Worm (Caenorhabditis elegans) whole organism, L4 larva: ENCODE results near the gene lst-6.
"Not testable (repeated sequence)": the region's sequence is repeated elsewhere in the genome, so short reads cannot be mapped to it uniquely, and the experiment has no call there.

ENCODE experiments used
- D1046.2 ChIP-seq: fragments of 200-800 bp; sonication (Bioruptor generic); IDR thresholded peaks from 2 replicates; pipeline ENCODE4 v1.3.6; 2022; ENCODE audit warnings: missing genetic modification characterization, missing compliant biosample characterization
- F26F4.8 ChIP-seq: fragments of 200-800 bp; sonication (Bioruptor generic); conservative IDR thresholded peaks from 2 replicates; pipeline ENCODE4 v1.3.6; 2022; ENCODE audit warnings: missing genetic modification characterization, missing compliant biosample characterization
- F44E2.7 ChIP-seq: fragments of 200-800 bp; sonication (Bioruptor generic); IDR thresholded peaks from 2 replicates; pipeline ENCODE4 v2.1.2; 2022; ENCODE audit warnings: missing genetic modification characterization, missing compliant biosample characterization
- T26A8.4 ChIP-seq: fragments of 200-800 bp; sonication (Bioruptor generic); IDR thresholded peaks from 2 replicates; pipeline ENCODE4 v1.3.6; 2022; ENCODE audit warnings: missing genetic modification characterization, missing compliant biosample characterization
- Y105C5A.15 ChIP-seq: fragments of 200-800 bp; sonication (Bioruptor generic); IDR thresholded peaks from 2 replicates; pipeline ENCODE4 v1.3.6; 2022; ENCODE audit warnings: missing genetic modification characterization, missing compliant biosample characterization
- Y48G9A.11 ChIP-seq: fragments of 200-800 bp; sonication (Bioruptor generic); IDR thresholded peaks from 2 replicates; pipeline ENCODE4 v1.3.6; 2022; ENCODE audit warnings: missing genetic modification reagents, missing genetic modification characterization, missing compliant biosample characterization
- Y75B8A.6 ChIP-seq: fragments of 200-800 bp; sonication (Bioruptor generic); IDR thresholded peaks from 2 replicates; pipeline ENCODE4 v1.3.6; 2022; ENCODE audit warnings: missing genetic modification reagents, missing genetic modification characterization, missing compliant biosample characterization
- arid-1 ChIP-seq: fragments of 200-800 bp; sonication (Bioruptor generic); conservative IDR thresholded peaks from 2 replicates; pipeline ENCODE4 v1.3.6; 2022; ENCODE audit warnings: missing genetic modification reagents, missing genetic modification characterization, missing compliant biosample characterization
- attf-4 ChIP-seq: sonication (generic microtip); optimal IDR thresholded peaks from 3 replicates; lab custom pipeline; 2017; ENCODE audit warnings: missing biosample characterization, missing genetic modification characterization
- ceh-20 ChIP-seq: fragments of 200-800 bp; sonication (Bioruptor generic); IDR thresholded peaks from 2 replicates; pipeline ENCODE4 v1.3.6; 2022; ENCODE audit warnings: missing genetic modification reagents, missing genetic modification characterization, missing compliant biosample characterization
- cey-2 ChIP-seq: sonication (generic microtip); optimal IDR thresholded peaks from 3 replicates; lab custom pipeline; 2017; ENCODE audit warnings: missing genetic modification characterization, mild to moderate bottlenecking, missing compliant biosample characterization, antibody characterized with exemption, borderline replicate concordance; ENCODE audit not compliant: insufficient read depth
- ctbp-1 ChIP-seq: fragments of 200-800 bp; sonication (Bioruptor generic); IDR thresholded peaks from 2 replicates; pipeline ENCODE4 v1.3.6; 2022; ENCODE audit warnings: missing genetic modification reagents, missing genetic modification characterization, missing compliant biosample characterization
- daf-8 ChIP-seq: fragments of 200-800 bp; sonication (Bioruptor generic); IDR thresholded peaks from 2 replicates; pipeline ENCODE4 v1.3.6; 2022; ENCODE audit warnings: missing genetic modification characterization, missing compliant biosample characterization
- dmd-6 ChIP-seq: fragments of 200-800 bp; sonication (Bioruptor generic); IDR thresholded peaks from 2 replicates; pipeline ENCODE4 v1.3.6; 2022; ENCODE audit warnings: missing genetic modification reagents, missing genetic modification characterization, missing compliant biosample characterization
- dmd-8 ChIP-seq: fragments of 200-800 bp; sonication (Bioruptor generic); IDR thresholded peaks from 2 replicates; pipeline ENCODE4 v1.3.6; 2022; ENCODE audit warnings: missing genetic modification characterization, missing compliant biosample characterization
- dve-1 ChIP-seq: sonication (generic microtip); optimal IDR thresholded peaks from 2 replicates; lab custom pipeline; 2017; ENCODE audit warnings: antibody characterized with exemption, mild to moderate bottlenecking, missing genetic modification characterization, missing compliant biosample characterization; ENCODE audit not compliant: insufficient read depth
- egl-27 ChIP-seq: sonication (generic microtip); optimal IDR thresholded peaks from 3 replicates; lab custom pipeline; 2017; ENCODE audit warnings: missing biosample characterization, missing genetic modification reagents, missing genetic modification characterization
- egl-43 ChIP-seq: fragments of 200-800 bp; sonication (Bioruptor generic); IDR thresholded peaks from 2 replicates; pipeline ENCODE4 v1.3.6; 2022; ENCODE audit warnings: missing genetic modification reagents, missing genetic modification characterization, missing compliant biosample characterization
- fos-1 ChIP-seq: fragments of 150-350 bp; optimal IDR thresholded peaks from 2 replicates; lab custom pipeline; 2014; ENCODE audit warnings: missing biosample characterization, missing genetic modification characterization
- hmg-1.1 ChIP-seq: fragments of 200-800 bp; sonication (Bioruptor generic); IDR thresholded peaks from 2 replicates; pipeline ENCODE4 v1.3.6; 2022; ENCODE audit warnings: missing genetic modification reagents, missing genetic modification characterization, missing compliant biosample characterization
- lim-7 ChIP-seq: fragments of 200-800 bp; sonication (Bioruptor generic); IDR thresholded peaks from 2 replicates; pipeline ENCODE4 v1.3.6; 2022; ENCODE audit warnings: missing genetic modification characterization, missing compliant biosample characterization
- lin-1 ChIP-seq: fragments of 200-800 bp; sonication (Bioruptor generic); IDR thresholded peaks from 2 replicates; pipeline ENCODE4 v1.3.6; 2022; ENCODE audit warnings: missing genetic modification reagents, missing genetic modification characterization, missing compliant biosample characterization
- lin-29 ChIP-seq: fragments of 200-800 bp; sonication (Bioruptor generic); IDR thresholded peaks from 2 replicates; pipeline ENCODE4 v1.3.6; 2022; ENCODE audit warnings: missing genetic modification reagents, missing genetic modification characterization, missing compliant biosample characterization
- lin-38 ChIP-seq: fragments of 200-800 bp; sonication (Bioruptor generic); IDR thresholded peaks from 2 replicates; pipeline ENCODE4 v1.3.6; 2022; ENCODE audit warnings: missing genetic modification reagents, missing genetic modification characterization, missing compliant biosample characterization
- madf-5 ChIP-seq, 2 experiments: fragments of 200-800 bp; sonication (Bioruptor generic); IDR thresholded peaks; 2 replicates each; pipeline ENCODE4 v1.3.6; 2022; ENCODE audit warnings: missing compliant biosample characterization in 2 of 2, missing genetic modification characterization in 2 of 2
- mdt-29 ChIP-seq: fragments of 200-800 bp; sonication (Bioruptor generic); IDR thresholded peaks from 2 replicates; pipeline ENCODE4 v1.3.6; 2022; ENCODE audit warnings: missing genetic modification reagents, missing genetic modification characterization, missing compliant biosample characterization
- mes-2 ChIP-seq: sonication (generic microtip); optimal IDR thresholded peaks from 2 replicates; lab custom pipeline; 2016; ENCODE audit warnings: missing genotype, mild to moderate bottlenecking, missing genetic modification characterization, missing compliant biosample characterization; ENCODE audit not compliant: poor library complexity, severe bottlenecking
- mxl-3 ChIP-seq: fragments of 200-800 bp; sonication (Bioruptor generic); optimal IDR thresholded peaks from 2 replicates; lab custom pipeline; 2018; ENCODE audit warnings: mild to moderate bottlenecking, missing genetic modification characterization, missing compliant biosample characterization
- nhr-41 ChIP-seq: fragments of 200-800 bp; sonication (Bioruptor generic); IDR thresholded peaks from 2 replicates; pipeline ENCODE4 v1.3.6; 2022; ENCODE audit warnings: missing genetic modification reagents, missing genetic modification characterization, missing compliant biosample characterization
- nhr-42 ChIP-seq: fragments of 200-800 bp; sonication (Bioruptor generic); IDR thresholded peaks from 2 replicates; pipeline ENCODE4 v1.3.6; 2022; ENCODE audit warnings: missing genetic modification characterization, missing compliant biosample characterization
- nhr-48 ChIP-seq: sonication (generic microtip); optimal IDR thresholded peaks from 2 replicates; lab custom pipeline; 2016; ENCODE audit warnings: mild to moderate bottlenecking, missing genetic modification characterization, missing compliant biosample characterization
- pha-4 ChIP-seq, 2 experiments: fragments of 150-350 bp in 1 of 2; fragments of 200-800 bp in 1 of 2; sonication (Bioruptor generic) in 1 of 2; IDR thresholded peaks in 1 of 2; optimal IDR thresholded peaks in 1 of 2; 2 replicates each; pipeline versions ENCODE4 v1.3.6 to Lab custom; 2014 to 2022; ENCODE audit warnings: missing genetic modification characterization in 2 of 2, missing genetic modification reagents in 2 of 2, missing biosample characterization in 1 of 2, missing compliant biosample characterization in 1 of 2
- php-3 ChIP-seq: fragments of 200-800 bp; sonication (Bioruptor generic); IDR thresholded peaks from 2 replicates; pipeline ENCODE4 v1.3.6; 2022; ENCODE audit warnings: missing genetic modification reagents, missing genetic modification characterization, missing compliant biosample characterization
- saeg-2 ChIP-seq: fragments of 200-800 bp; sonication (Bioruptor generic); IDR thresholded peaks from 2 replicates; pipeline ENCODE4 v1.3.6; 2022; ENCODE audit warnings: missing genetic modification reagents, missing genetic modification characterization, missing compliant biosample characterization
- sdz-12 ChIP-seq: fragments of 200-800 bp; sonication (Bioruptor generic); optimal IDR thresholded peaks from 2 replicates; lab custom pipeline; 2018; ENCODE audit warnings: mild to moderate bottlenecking, missing genetic modification characterization, missing compliant biosample characterization
- set-16 ChIP-seq: fragments of 200-800 bp; sonication (Bioruptor generic); IDR thresholded peaks from 2 replicates; pipeline ENCODE4 v1.3.6; 2022; ENCODE audit warnings: missing genetic modification reagents, missing genetic modification characterization, missing compliant biosample characterization
- snpc-1.2 ChIP-seq: fragments of 200-800 bp; sonication (Bioruptor generic); IDR thresholded peaks from 2 replicates; pipeline ENCODE4 v1.3.6; 2022; ENCODE audit warnings: missing genetic modification reagents, missing genetic modification characterization, missing compliant biosample characterization
- tag-97 ChIP-seq: fragments of 200-800 bp; sonication (Bioruptor generic); IDR thresholded peaks from 2 replicates; pipeline ENCODE4 v1.3.6; 2022; ENCODE audit warnings: missing genetic modification characterization, missing compliant biosample characterization
- tra-1 ChIP-seq: fragments of 200-800 bp; sonication (Bioruptor generic); IDR thresholded peaks from 2 replicates; pipeline ENCODE4 v1.3.6; 2022; ENCODE audit warnings: missing genetic modification reagents, missing genetic modification characterization, missing compliant biosample characterization
- unc-62 ChIP-seq, 3 experiments: fragments of 150-350 bp in 1 of 3; sonication (generic microtip); optimal IDR thresholded peaks in 2 of 3; peaks in 1 of 3; 1 replicate in 1 of 3; 2 replicates in 2 of 3; lab custom pipeline; 2014 to 2017; ENCODE audit warnings: missing biosample characterization in 3 of 3, missing genetic modification characterization in 3 of 3, missing genetic modification reagents in 3 of 3, missing genotype in 1 of 3
- vab-7 ChIP-seq: fragments of 200-800 bp; sonication (Bioruptor generic); IDR thresholded peaks from 2 replicates; pipeline ENCODE4 v1.3.6; 2022; ENCODE audit warnings: missing genetic modification reagents, missing genetic modification characterization, missing compliant biosample characterization
- zfp-3 ChIP-seq: fragments of 200-800 bp; sonication (Bioruptor generic); conservative IDR thresholded peaks from 2 replicates; pipeline ENCODE4 v1.3.6; 2022; ENCODE audit warnings: missing genetic modification reagents, missing genetic modification characterization, missing compliant biosample characterization

lst-6 gene

DNA sequence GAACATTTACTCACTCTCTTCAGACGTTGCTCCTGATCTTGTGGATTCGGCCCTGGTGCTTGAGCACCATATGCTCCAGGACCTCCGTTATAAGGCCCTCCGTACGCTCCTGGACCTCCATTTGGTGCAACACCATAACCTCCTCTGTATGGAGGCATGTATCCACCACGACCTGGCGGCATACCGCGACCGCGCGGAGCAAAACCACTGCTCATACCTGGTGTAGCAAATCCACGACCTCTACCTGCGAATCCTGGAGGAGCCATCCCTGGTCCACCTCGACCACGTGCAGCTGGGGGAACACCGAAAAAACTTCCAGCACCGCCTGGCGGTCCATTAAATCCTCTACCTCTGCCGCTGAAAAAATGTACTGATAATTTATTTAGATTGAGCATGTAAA, 27.2 kb upstream of the lst-6 start:
- no peak for TF ChIP-seq mxl-3 (GFP tag; lab: Kevin White, UChicago)
- TF ChIP-seq attf-4 (tag; lab: Kevin White, UChicago), result no peak
- TF ChIP-seq tag-97 (GFP tag; lab: Robert Waterston, UW), result no peak
- no peak for TF ChIP-seq egl-27 (tag; lab: Kevin White, UChicago)
- 0 out of 2 replicates have a peak, but pooled peaks have one; percentile 10 for TF ChIP-seq lim-7 (GFP tag; lab: Robert Waterston, UW)
- TF ChIP-seq sdz-12, result no peak
- no peak for TF ChIP-seq dve-1
- TF ChIP-seq fos-1 (tag; lab: Kevin White, UChicago), result no peak
- TF ChIP-seq set-16, result peak; percentile 78
- TF ChIP-seq lin-38 (GFP tag; lab: Robert Waterston, UW), result peak; percentile 35; the same call in 1 of the 2 replicates
- no peak for TF ChIP-seq nhr-48
- TF ChIP-seq cey-2, result no peak
- TF ChIP-seq unc-62 (GFP tag; optimal IDR thresholded peaks at IDR 0.05 in 1 of 2; lab: Kevin White, UChicago), result peak in 1 of 2 experiments; percentile 19
- no peak for TF ChIP-seq unc-62 (tag; optimal IDR thresholded peaks at IDR 0.05; lab: Kevin White, UChicago)
- TF ChIP-seq egl-43 (GFP tag; lab: Robert Waterston, UW), result peak; percentile 72

DNA sequence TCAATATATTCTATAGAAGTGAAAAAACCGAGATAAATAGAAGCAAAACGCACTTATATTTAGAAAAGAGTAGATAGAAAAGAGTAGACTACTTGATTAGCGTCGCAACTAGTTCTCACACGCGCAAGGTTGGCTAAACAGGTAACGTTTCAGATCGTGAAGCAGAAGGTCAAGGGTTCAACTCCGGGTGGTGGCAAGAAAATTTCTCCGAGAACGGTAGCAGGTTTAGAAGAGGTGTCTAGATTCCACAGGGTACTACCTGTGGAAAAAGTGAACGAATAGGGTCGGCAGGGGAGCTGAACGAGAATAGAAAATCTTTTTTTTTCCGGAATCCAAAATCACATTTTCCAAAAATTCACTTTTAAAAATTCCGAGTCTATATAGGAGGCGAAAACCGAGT, 19.8 kb upstream of the lst-6 start:
- TF ChIP-seq hmg-1.1 (GFP tag; lab: Robert Waterston, UW), result peak; percentile 48; the same call in 1 of the 2 replicates
- TF ChIP-seq ctbp-1 (GFP tag; lab: Robert Waterston, UW), result peak; percentile 73
- TF ChIP-seq lin-29 (GFP tag; lab: Robert Waterston, UW), result 0 out of 2 replicates have a peak, but pooled peaks have one; percentile 30
- peak; percentile 80 for TF ChIP-seq tra-1 (GFP tag; lab: Robert Waterston, UW)
- peak; percentile 96 for TF ChIP-seq dmd-8
- TF ChIP-seq ceh-20 (GFP tag; lab: Robert Waterston, UW), result peak; percentile 24; the same call in 1 of the 2 replicates
- TF ChIP-seq Y48G9A.11 (GFP tag; lab: Robert Waterston, UW), result peak; percentile 81
- TF ChIP-seq vab-7 (GFP tag; lab: Robert Waterston, UW), result peak; percentile 69
- TF ChIP-seq set-16, result 0 out of 2 replicates have a peak, but pooled peaks have one; percentile 13
- TF ChIP-seq lin-38 (GFP tag; lab: Robert Waterston, UW), result peak; percentile 82
- TF ChIP-seq D1046.2 (GFP tag; lab: Robert Waterston, UW), result peak; percentile 74; the same call in 1 of the 2 replicates
- peak; percentile 95 for TF ChIP-seq F26F4.8 (GFP tag; lab: Robert Waterston, UW)
- TF ChIP-seq zfp-3 (GFP tag; lab: Robert Waterston, UW), result peak; percentile 46; the same call in 1 of the 2 replicates
- TF ChIP-seq nhr-42 (GFP tag; lab: Robert Waterston, UW), result peak; percentile 58; the same call in 1 of the 2 replicates
- peak; percentile 90 for TF ChIP-seq egl-43 (GFP tag; lab: Robert Waterston, UW)
- TF ChIP-seq snpc-1.2 (GFP tag; lab: Robert Waterston, UW), result peak; percentile 78
- peak; percentile 91; the same call in 1 of the 2 replicates for TF ChIP-seq F44E2.7 (GFP tag; lab: Robert Waterston, UW)
- TF ChIP-seq Y75B8A.6 (GFP tag; lab: Robert Waterston, UW), result 0 out of 2 replicates have a peak, but pooled peaks have one; percentile 15
- peak; percentile 87 for TF ChIP-seq pha-4 (GFP tag; IDR thresholded peaks at IDR 0.05; lab: Robert Waterston, UW)
- not testable (repeated sequence) for TF ChIP-seq pha-4 (tag; optimal IDR thresholded peaks at IDR 0.05; lab: Kevin White, UChicago)
- TF ChIP-seq lin-1 (GFP tag; lab: Robert Waterston, UW), result peak; percentile 58; the same call in 1 of the 2 replicates
- TF ChIP-seq lim-7 (GFP tag; lab: Robert Waterston, UW), result peak; percentile 79
- TF ChIP-seq Y105C5A.15 (GFP tag; lab: Robert Waterston, UW), result peak; percentile 81
- peak; percentile 75 for TF ChIP-seq arid-1
- TF ChIP-seq madf-5 (GFP tag; IDR thresholded peaks at IDR 0.05; lab: Robert Waterston, UW), result peak; percentile 38 to 92; a peak in 3 of 4 replicates
- peak; percentile 60; the same call in 1 of the 2 replicates for TF ChIP-seq nhr-41 (GFP tag; lab: Robert Waterston, UW)
- TF ChIP-seq saeg-2 (GFP tag; lab: Robert Waterston, UW), result 0 out of 2 replicates have a peak, but pooled peaks have one; percentile 15
- peak; percentile 70 for TF ChIP-seq mdt-29 (GFP tag; lab: Robert Waterston, UW)
- TF ChIP-seq dmd-6, result peak; percentile 29; the same call in 1 of the 2 replicates
- 0 out of 2 replicates have a peak, but pooled peaks have one; percentile 61 for TF ChIP-seq daf-8
- peak; percentile 73 for TF ChIP-seq T26A8.4 (GFP tag; lab: Robert Waterston, UW)
- TF ChIP-seq mes-2 (tag; lab: Kevin White, UChicago), result peak; percentile 3
- peak; percentile 52; the same call in 1 of the 2 replicates for TF ChIP-seq php-3 (GFP tag; lab: Robert Waterston, UW)
